Worm (Caenorhabditis elegans) whole organism, L4 larva: ENCODE measurements around the gene ZK666.8.
A peak's percentile ranks its signal among the peaks of the same experiment; 100 is the strongest.
"Not testable (repeated sequence)": the region's sequence is repeated elsewhere in the genome, so short reads cannot be mapped to it uniquely, and the experiment has no call there.

Experiments
- F10B5.3 ChIP-seq: sonication (generic microtip); optimal IDR thresholded peaks from 2 replicates; lab custom pipeline; 2016; ENCODE audit warnings: mild to moderate bottlenecking, missing genetic modification characterization, missing compliant biosample characterization
- Y48G9A.11 ChIP-seq: fragments of 200-800 bp; sonication (Bioruptor generic); IDR thresholded peaks from 2 replicates; pipeline ENCODE4 v1.3.6; 2022; ENCODE audit warnings: missing genetic modification reagents, missing genetic modification characterization, missing compliant biosample characterization
- aha-1 ChIP-seq: fragments of 150-350 bp; peaks from one replicate; lab custom pipeline; 2014; ENCODE audit warnings: missing biosample characterization, missing genetic modification characterization
- ceh-32 ChIP-seq: sonication (generic microtip); optimal IDR thresholded peaks from 2 replicates; lab custom pipeline; 2016; ENCODE audit warnings: mild to moderate bottlenecking, missing genetic modification characterization, missing compliant biosample characterization; ENCODE audit not compliant: poor library complexity
- ctbp-1 ChIP-seq: fragments of 200-800 bp; sonication (Bioruptor generic); IDR thresholded peaks from 2 replicates; pipeline ENCODE4 v1.3.6; 2022; ENCODE audit warnings: missing genetic modification reagents, missing genetic modification characterization, missing compliant biosample characterization
- daf-16 ChIP-seq, 3 experiments: sonication (generic microtip); optimal IDR thresholded peaks; 2 replicates each; lab custom pipeline; 2016 to 2017; ENCODE audit warnings: missing genetic modification characterization in 3 of 3, missing genetic modification reagents in 3 of 3, mild to moderate bottlenecking in 2 of 3, missing compliant biosample characterization in 2 of 3, missing biosample characterization in 1 of 3, moderate library complexity in 1 of 3
- dmd-6 ChIP-seq: fragments of 200-800 bp; sonication (Bioruptor generic); IDR thresholded peaks from 2 replicates; pipeline ENCODE4 v1.3.6; 2022; ENCODE audit warnings: missing genetic modification reagents, missing genetic modification characterization, missing compliant biosample characterization
- dmd-8 ChIP-seq: fragments of 200-800 bp; sonication (Bioruptor generic); IDR thresholded peaks from 2 replicates; pipeline ENCODE4 v1.3.6; 2022; ENCODE audit warnings: missing genetic modification characterization, missing compliant biosample characterization
- dpl-1 ChIP-seq: fragments of 150-350 bp; optimal IDR thresholded peaks from 2 replicates; lab custom pipeline; 2014; ENCODE audit warnings: missing biosample characterization, missing genetic modification reagents, missing genetic modification characterization
- dve-1 ChIP-seq: sonication (generic microtip); optimal IDR thresholded peaks from 2 replicates; lab custom pipeline; 2017; ENCODE audit warnings: antibody characterized with exemption, mild to moderate bottlenecking, missing genetic modification characterization, missing compliant biosample characterization; ENCODE audit not compliant: insufficient read depth
- fkh-10 ChIP-seq: fragments of 150-350 bp; optimal IDR thresholded peaks from 2 replicates; lab custom pipeline; 2014; ENCODE audit warnings: missing biosample characterization, missing genetic modification reagents, missing genetic modification characterization
- hif-1 ChIP-seq, 2 experiments: sonication (generic microtip); optimal IDR thresholded peaks; 2 replicates each; lab custom pipeline; 2016 to 2017; ENCODE audit warnings: missing compliant biosample characterization in 2 of 2, missing genetic modification characterization in 2 of 2, missing genetic modification reagents in 2 of 2, missing genotype in 2 of 2, mild to moderate bottlenecking in 1 of 2
- jun-1 ChIP-seq: fragments of 150-350 bp; optimal IDR thresholded peaks from 2 replicates; lab custom pipeline; 2014; ENCODE audit warnings: missing biosample characterization, missing genetic modification reagents, missing genetic modification characterization
- lin-39 ChIP-seq: fragments of 150-350 bp; optimal IDR thresholded peaks from 2 replicates; lab custom pipeline; 2014; ENCODE audit warnings: missing biosample characterization, missing genetic modification reagents, missing genetic modification characterization
- nhr-28 ChIP-seq: fragments of 150-350 bp; optimal IDR thresholded peaks from 2 replicates; lab custom pipeline; 2014; ENCODE audit warnings: missing biosample characterization, missing genetic modification characterization
- nhr-76 ChIP-seq: fragments of 150-350 bp; optimal IDR thresholded peaks from 2 replicates; lab custom pipeline; 2014; ENCODE audit warnings: missing biosample characterization, missing genetic modification characterization
- spr-3 ChIP-seq: fragments of 200-800 bp; sonication (Bioruptor generic); optimal IDR thresholded peaks from 2 replicates; lab custom pipeline; 2018; ENCODE audit warnings: mild to moderate bottlenecking, missing genetic modification characterization, missing compliant biosample characterization
- unc-62 ChIP-seq, 3 experiments: fragments of 150-350 bp in 1 of 3; sonication (generic microtip); optimal IDR thresholded peaks in 2 of 3; peaks in 1 of 3; 1 replicate in 1 of 3; 2 replicates in 2 of 3; lab custom pipeline; 2014 to 2017; ENCODE audit warnings: missing biosample characterization in 3 of 3, missing genetic modification characterization in 3 of 3, missing genetic modification reagents in 3 of 3, missing genotype in 1 of 3
- zag-1 ChIP-seq: fragments of 150-350 bp; optimal IDR thresholded peaks from 2 replicates; lab custom pipeline; 2014; ENCODE audit warnings: missing biosample characterization, missing genetic modification characterization
- ztf-7 ChIP-seq: fragments of 150-350 bp; optimal IDR thresholded peaks from 2 replicates; lab custom pipeline; 2014; ENCODE audit warnings: missing biosample characterization, missing genetic modification characterization

Gene ZK666.8

DNA sequence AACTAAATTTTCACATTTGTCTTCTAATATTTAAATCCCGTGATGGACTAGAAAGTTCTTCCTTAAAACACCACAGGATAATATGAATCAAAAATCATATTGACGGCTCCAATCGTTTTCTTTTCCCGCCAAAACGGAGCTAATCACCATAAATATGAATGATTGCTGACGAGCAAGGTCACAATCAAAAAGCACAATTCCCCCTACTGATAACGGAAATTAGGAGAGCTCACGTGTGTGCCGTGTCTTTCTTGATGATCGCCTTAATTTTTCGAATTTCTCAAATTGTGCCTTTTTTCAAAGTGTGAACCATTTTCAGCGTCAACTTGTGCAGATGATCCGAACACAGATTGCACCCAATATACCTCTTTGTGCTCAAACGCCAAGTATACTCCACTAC lies 49.0 kb downstream of the ZK666.8 start (continued):
- TF ChIP-seq dmd-6 (GFP tag; lab: Robert Waterston, UW) (peak; percentile 83), dve-1 (peak; percentile 51), lin-39 (no peak), spr-3 (GFP tag; lab: Kevin White, UChicago) (no peak), nhr-76 (tag; lab: Kevin White, UChicago) (no peak), daf-16 (GFP tag; optimal IDR thresholded peaks at IDR 0.05; lab: Kevin White, UChicago) (no peak), daf-16 (tag; optimal IDR thresholded peaks at IDR 0.05; lab: Kevin White, UChicago) (peak; percentile 46), F10B5.3 (tag; lab: Kevin White, UChicago) (no peak), dmd-8 (no peak), nhr-28 (tag; lab: Kevin White, UChicago) (peak; percentile 62), fkh-10 (GFP tag; lab: Kevin White, UChicago) (no peak), dpl-1 (GFP tag; lab: Kevin White, UChicago) (no peak), ztf-7 (no peak), aha-1 (tag; lab: Kevin White, UChicago) (no peak), zag-1 (no peak), jun-1 (tag; lab: Kevin White, UChicago) (no peak), ctbp-1 (no peak), ceh-32 (no peak), Y48G9A.11 (GFP tag; lab: Robert Waterston, UW) (no peak), hif-1 (tag; optimal IDR thresholded peaks at IDR 0.05; lab: Kevin White, UChicago) (no peak)

- TF ChIP-seq unc-62 (GFP tag; optimal IDR thresholded peaks at IDR 0.05 in 1 of 2; lab: Kevin White, UChicago) = peak in 1 of 2 experiments; percentile 56
- TF ChIP-seq unc-62 (tag; optimal IDR thresholded peaks at IDR 0.05; lab: Kevin White, UChicago) = not testable (repeated sequence)
- TF ChIP-seq, all 104 proteins: peak for 1; not testable (repeated sequence) for 103
Observed at ce11 chrII:10442846-10443245, 50.1 kb downstream of the ZK666.8 start, which contains the start of gene ZK673.1. TSS of gene ZK673.1 (plus strand) at chrII:10443146.
